Fruit fly (Drosophila melanogaster) whole organism, wandering third instar larva: ENCODE data around the gene CG13455.

ENCODE experiments used
- Dfd ChIP-seq: fragments of >200 bp; optimal IDR thresholded peaks from 2 replicates; lab custom pipeline; 2017; ENCODE audit warnings: missing biosample characterization, missing genetic modification characterization
- Rel ChIP-seq, 2 experiments: fragments of 200-800 bp; sonication (Bioruptor generic) in 1 of 2; optimal IDR thresholded peaks; 2 replicates in 1 of 2; 3 replicates in 1 of 2; lab custom pipeline; 2016 to 2019; ENCODE audit warnings: mild to moderate bottlenecking in 2 of 2, missing biosample characterization in 2 of 2, missing genetic modification characterization in 2 of 2, moderate library complexity in 1 of 2
- br ChIP-seq: fragments of 200-800 bp; sonication (Bioruptor generic); optimal IDR thresholded peaks from 2 replicates; lab custom pipeline; 2016; ENCODE audit warnings: missing biosample characterization, missing genetic modification characterization
- h ChIP-seq: fragments of 200-800 bp; sonication (Bioruptor generic); optimal IDR thresholded peaks from 3 replicates; lab custom pipeline; 2016; ENCODE audit warnings: missing biosample characterization, mild to moderate bottlenecking, missing genetic modification characterization
- pan ChIP-seq: fragments of >200 bp; optimal IDR thresholded peaks from 2 replicates; lab custom pipeline; 2017
- usp ChIP-seq: fragments of >200 bp; optimal IDR thresholded peaks from 2 replicates; lab custom pipeline; 2017; ENCODE audit warnings: missing biosample characterization, missing genetic modification characterization

dm6 chr3L:15516956-15517355, 20.6 kb downstream of the CG13455 start, which contains the start of gene CG13454:
- no peak for TF ChIP-seq Dfd
- no peak for TF ChIP-seq Rel (GFP tag; optimal IDR thresholded peaks at IDR 0.05; lab: Kevin White, UChicago)
- TF ChIP-seq Rel (tag; optimal IDR thresholded peaks at IDR 0.05; lab: Kevin White, UChicago), result no peak
- TF ChIP-seq usp, result no peak
- TF ChIP-seq h (GFP tag; lab: Kevin White, UChicago), result no peak
- no peak for TF ChIP-seq pan (lab: Kevin White, UChicago)
- no peak for TF ChIP-seq br (GFP tag; lab: Kevin White, UChicago)
